Worm (Caenorhabditis elegans): ENCODE measurements around the gene srw-53.
A peak's percentile ranks its signal among the peaks of the same experiment; 100 is the strongest.
"Not testable (repeated sequence)": the region's sequence is repeated elsewhere in the genome, so short reads cannot be mapped to it uniquely, and the experiment has no call there.

The srw-53 gene

ce11 chrV:15928325-15928724, 14.9 kb upstream of the srw-53 start, which contains the start of gene pzf-1:
Gene pzf-1, minus strand, starts transcription at chrV:15928425.
- no peak for TF ChIP-seq nhr-6 (tag; optimal IDR thresholded peaks at IDR 0.05)
- no peak for TF ChIP-seq F10B5.3 (tag; optimal IDR thresholded peaks at IDR 0.05)
- TF ChIP-seq ZK337.2 (GFP tag; IDR thresholded peaks at IDR 0.05) = no peak
- TF ChIP-seq snpc-4 (tag; optimal IDR thresholded peaks at IDR 0.05) = no peak
- no peak for TF ChIP-seq snpc-1.2 (GFP tag; IDR thresholded peaks at IDR 0.05)
- TF ChIP-seq dpl-1 (GFP tag; optimal IDR thresholded peaks at IDR 0.05) = no peak
- no peak for TF ChIP-seq skn-1 (tag; optimal IDR thresholded peaks at IDR 0.05)
- no peak for TF ChIP-seq pha-4 (GFP tag; IDR thresholded peaks at IDR 0.05)
- TF ChIP-seq pha-4 (tag; optimal IDR thresholded peaks at IDR 0.05) = no peak
- no peak for TF ChIP-seq lin-13 (GFP tag; optimal IDR thresholded peaks at IDR 0.05)
- no peak for TF ChIP-seq hmg-1.1 (GFP tag; IDR thresholded peaks at IDR 0.05)
- TF ChIP-seq unc-39 (tag; optimal IDR thresholded peaks at IDR 0.05) = no peak
- TF ChIP-seq nhr-102 (tag; optimal IDR thresholded peaks at IDR 0.05) = no peak
- no peak for TF ChIP-seq pqm-1 (tag; optimal IDR thresholded peaks at IDR 0.05)
- TF ChIP-seq fos-1 (tag; optimal IDR thresholded peaks at IDR 0.05) = no peak

DNA sequence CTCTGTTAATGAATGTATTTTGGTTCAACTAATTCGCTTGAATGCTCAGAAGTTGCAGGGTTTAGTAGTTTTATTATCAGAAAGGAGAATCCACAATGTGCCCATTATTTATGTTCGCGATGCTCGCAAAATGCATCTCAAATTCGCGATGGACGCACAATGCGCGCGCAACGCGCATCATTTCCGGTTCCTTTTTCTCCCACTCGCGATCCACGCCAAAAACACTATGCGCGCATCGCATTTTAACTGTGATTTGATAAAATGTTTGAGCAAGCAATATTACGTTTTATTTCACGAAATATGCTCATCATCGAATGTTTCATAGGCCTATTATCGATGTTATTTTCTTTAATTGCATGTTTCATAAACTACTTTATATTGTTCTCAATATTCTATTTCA, 13.3 kb upstream of the srw-53 start, which contains the start of gene srbc-77:
Gene srbc-77, plus strand, starts transcription at position 301 of the 400 bp plus-strand sequence.
- TF ChIP-seq ama-1 (optimal IDR thresholded peaks at IDR 0.05); ces-1 (GFP tag; optimal IDR thresholded peaks at IDR 0.05); ceh-82 (tag; optimal IDR thresholded peaks at IDR 0.05): not testable (repeated sequence)

DNA sequence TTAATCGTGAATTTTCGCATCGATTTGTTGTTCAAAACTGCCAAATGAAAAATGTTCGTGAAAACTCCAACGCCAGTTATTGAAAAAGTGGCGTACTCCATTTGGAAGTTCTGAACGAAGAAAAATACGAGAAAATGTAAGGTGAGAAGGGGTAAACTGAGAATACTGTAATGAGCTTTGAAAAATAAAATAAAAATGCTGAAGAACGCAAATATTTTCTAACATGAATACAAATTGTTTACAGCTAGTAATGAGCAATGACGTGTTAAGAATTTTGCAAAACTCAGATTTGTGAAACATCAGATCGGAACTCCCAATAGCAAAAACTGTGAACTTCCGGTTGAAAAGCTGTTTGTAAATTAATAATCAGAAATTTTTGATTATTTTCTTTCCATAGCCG, 10.8 kb upstream of the srw-53 start, which contains the start of gene srw-26:
Gene srw-26, minus strand, starts transcription at position 101 of the 400 bp plus-strand sequence.
- TF ChIP-seq lin-13 (GFP tag; optimal IDR thresholded peaks at IDR 0.05) = no peak
- no peak for TF ChIP-seq skn-1 (tag; optimal IDR thresholded peaks at IDR 0.05)
- no peak for TF ChIP-seq nhr-77 (tag; optimal IDR thresholded peaks at IDR 0.05)
- TF ChIP-seq zip-2 (tag; optimal IDR thresholded peaks at IDR 0.05) = no peak
- no peak for TF ChIP-seq spr-1 (tag; optimal IDR thresholded peaks at IDR 0.05)
- TF ChIP-seq dmd-6 (GFP tag; IDR thresholded peaks at IDR 0.05) = no peak
- no peak for TF ChIP-seq ceh-82 (tag; optimal IDR thresholded peaks at IDR 0.05)
- TF ChIP-seq egl-43 (GFP tag; IDR thresholded peaks at IDR 0.05) = no peak
- TF ChIP-seq hlh-11 (tag; optimal IDR thresholded peaks at IDR 0.05) = no peak
- TF ChIP-seq R02D3.7 (tag; optimal IDR thresholded peaks at IDR 0.05) = no peak
- no peak for TF ChIP-seq dve-1 (tag; optimal IDR thresholded peaks at IDR 0.05; ENCODE audit: insufficient read depth)
- no peak for TF ChIP-seq Y105C5A.15 (GFP tag; IDR thresholded peaks at IDR 0.05)
- TF ChIP-seq dmd-9 (GFP tag; IDR thresholded peaks at IDR 0.05) = no peak
- TF ChIP-seq sdz-12 (GFP tag; optimal IDR thresholded peaks at IDR 0.05) = no peak
- no peak for TF ChIP-seq lsy-2 (tag; optimal IDR thresholded peaks at IDR 0.05)
- TF ChIP-seq rbr-2 (tag; optimal IDR thresholded peaks at IDR 0.05) = no peak

ce11 chrV:15940254-15940653, 3.0 kb upstream of the srw-53 start, which contains the start of gene srw-55:
Gene srw-55, minus strand, starts transcription at chrV:15940354.
- TF ChIP-seq lin-1 (GFP tag; IDR thresholded peaks at IDR 0.05) (no peak), unc-62 (GFP tag; optimal IDR thresholded peaks at IDR 0.05 in 1 of 2) (peak in 1 of 2 experiments; percentile 66), unc-62 (tag; optimal IDR thresholded peaks at IDR 0.05) (no peak)

DNA sequence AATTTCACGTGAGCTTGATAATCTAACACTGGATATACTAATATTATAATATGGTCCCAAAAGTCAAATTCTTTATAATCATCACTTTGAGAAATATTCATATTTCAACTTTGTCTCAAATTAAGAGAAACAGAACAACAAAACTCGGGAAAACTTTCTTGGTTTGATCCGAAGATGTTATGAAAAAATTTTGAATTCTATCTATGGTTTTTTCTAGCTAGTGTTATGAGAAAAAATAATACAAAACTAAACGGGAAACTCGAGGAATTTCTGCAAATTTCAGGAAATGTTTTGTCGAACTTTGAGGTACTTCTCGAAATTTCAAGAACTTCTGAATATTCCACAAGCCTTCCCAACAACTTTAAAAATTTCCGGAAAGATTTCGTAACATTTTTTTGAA, 7.7 kb downstream of the srw-53 start, which contains the start of gene srw-59:
Gene srw-59, minus strand, starts transcription at position 101 of the 400 bp plus-strand sequence.
- no peak for TF ChIP-seq lin-38 (GFP tag; IDR thresholded peaks at IDR 0.05)
- no peak for TF ChIP-seq daf-12 (tag; optimal IDR thresholded peaks at IDR 0.05)
